Fruit fly (Drosophila melanogaster): ENCODE data around the gene sordd1.

Gene sordd1

DNA sequence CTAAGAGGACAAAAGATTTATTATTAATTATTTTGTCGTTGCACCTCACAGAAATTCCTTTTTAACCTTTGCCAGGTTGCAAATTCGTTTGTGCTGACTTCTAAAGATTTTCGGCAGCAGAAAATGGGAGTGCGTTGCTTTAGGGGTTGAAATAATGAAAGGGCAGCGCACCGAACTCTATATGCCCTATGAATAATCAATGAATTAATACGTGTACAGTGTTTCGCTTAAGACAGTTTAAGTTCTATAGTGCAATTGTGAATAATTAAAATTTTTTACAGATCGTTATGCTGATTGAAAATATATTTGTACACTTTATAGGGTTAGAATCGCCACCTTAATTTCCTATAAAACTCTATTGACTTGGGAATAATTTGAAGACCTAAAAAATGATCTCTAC lies 20.3 kb upstream of the sordd1 start:
- TF ChIP-seq en (GFP tag; optimal IDR thresholded peaks at IDR 0.05) (no peak), CG1024 (GFP tag; IDR thresholded peaks at IDR 0.05) (no peak), insv (GFP tag; optimal IDR thresholded peaks at IDR 0.05) (no peak), Dref (GFP tag; IDR thresholded peaks at IDR 0.05) (no peak), Med (GFP tag) (peak; percentile 58), fd3F (GFP tag; optimal IDR thresholded peaks at IDR 0.05) (no peak), psq (GFP tag; optimal IDR thresholded peaks at IDR 0.05) (no peak), p53 (GFP tag; optimal IDR thresholded peaks at IDR 0.05) (no peak), CG3995 (GFP tag; optimal IDR thresholded peaks at IDR 0.05) (no peak), ttk (GFP tag; IDR thresholded peaks at IDR 0.05) (no peak), CG18262 (tag; optimal IDR thresholded peaks at IDR 0.05) (peak; percentile 13), bowl (GFP tag; IDR thresholded peaks at IDR 0.05) (no peak), HLH3B (GFP tag; IDR thresholded peaks at IDR 0.05) (no peak), emc (GFP tag; optimal IDR thresholded peaks at IDR 0.05) (no peak), ewg (GFP tag; optimal IDR thresholded peaks at IDR 0.05) (no peak), sens (GFP tag) (peak; percentile 53), crol (GFP tag; IDR thresholded peaks at IDR 0.05) (no peak), CG6689 (GFP tag; IDR thresholded peaks at IDR 0.05) (no peak), CG7928 (GFP tag; optimal IDR thresholded peaks at IDR 0.05) (no peak), fd96Cb (tag; optimal IDR thresholded peaks at IDR 0.05) (no peak), D19B (GFP tag; optimal IDR thresholded peaks at IDR 0.05) (no peak), cad (GFP tag; optimal IDR thresholded peaks at IDR 0.05) (no peak), CG1233 (GFP tag; optimal IDR thresholded peaks at IDR 0.05) (no peak), D19A (tag; optimal IDR thresholded peaks at IDR 0.05) (peak; percentile 98), row (GFP tag; IDR thresholded peaks at IDR 0.05) (peak; percentile 35; the same call in 1 of the 3 replicates)

DNA sequence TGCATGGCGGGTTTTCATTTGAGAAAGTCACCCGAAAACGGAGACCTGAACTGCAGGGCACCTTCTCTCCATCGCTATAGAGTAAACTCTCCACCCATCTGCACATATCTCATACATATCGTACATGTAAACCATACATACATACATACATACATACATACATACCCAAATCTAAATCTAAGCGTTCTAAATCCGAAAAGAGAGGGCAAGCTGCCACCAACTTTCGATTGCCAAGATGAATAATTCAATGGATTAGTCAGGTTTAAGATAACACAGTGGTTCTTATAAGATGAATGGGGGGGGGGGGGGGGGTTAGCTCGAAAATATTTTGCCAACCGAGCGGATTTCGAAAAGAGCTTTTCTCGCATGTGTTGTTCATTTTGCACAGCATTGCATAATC lies 18.7 kb upstream of the sordd1 start:
- TF ChIP-seq Dad (GFP tag; optimal IDR thresholded peaks at IDR 0.05) (no peak), Lpt (GFP tag; optimal IDR thresholded peaks at IDR 0.05) (no peak), hkb (optimal IDR thresholded peaks at IDR 0.05) (no peak), hkb (GFP tag; IDR thresholded peaks at IDR 0.05) (no peak), YL-1 (GFP tag; optimal IDR thresholded peaks at IDR 0.05) (no peak), CG13624 (GFP tag; optimal IDR thresholded peaks at IDR 0.05) (no peak), Drgx (GFP tag; IDR thresholded peaks at IDR 0.05) (no peak), ash1 (GFP tag; optimal IDR thresholded peaks at IDR 0.05) (no peak), hth (optimal IDR thresholded peaks at IDR 0.05) (no peak), rib (GFP tag; IDR thresholded peaks at IDR 0.05) (no peak), Blimp-1 (GFP tag; optimal IDR thresholded peaks at IDR 0.05) (peak; percentile 73), Aef1 (GFP tag; IDR thresholded peaks at IDR 0.05) (no peak), Deaf1 (tag; optimal IDR thresholded peaks at IDR 0.05) (no peak), Hmr (GFP tag; optimal IDR thresholded peaks at IDR 0.05) (no peak), CG31224 (GFP tag; IDR thresholded peaks at IDR 0.05) (no peak), CG18011 (GFP tag; optimal IDR thresholded peaks at IDR 0.05) (no peak), Oaz (GFP tag; IDR thresholded peaks at IDR 0.05) (no peak), Atf-2 (GFP tag; optimal IDR thresholded peaks at IDR 0.05) (no peak), Spps (tag; optimal IDR thresholded peaks at IDR 0.05) (no peak), sd (tag; optimal IDR thresholded peaks at IDR 0.05) (peak; percentile 21), cg (GFP tag; optimal IDR thresholded peaks at IDR 0.05) (peak; percentile 58)
